Worm (Caenorhabditis elegans) whole organism, midembryonic: Measurements from ENCODE around the gene frpr-10.
A peak's percentile ranks its signal among the peaks of the same experiment; 100 is the strongest.

Experiments used
- T22C8.4 ChIP-seq: fragments of 200-800 bp; sonication (Bioruptor generic); IDR thresholded peaks from 2 replicates; pipeline ENCODE4 v1.3.6; 2022; ENCODE audit warnings: missing genetic modification characterization, missing compliant biosample characterization
- cog-1 ChIP-seq: sonication (generic microtip); optimal IDR thresholded peaks from 2 replicates; lab custom pipeline; 2016; ENCODE audit warnings: missing genetic modification characterization, missing compliant biosample characterization
- flt-1 ChIP-seq: fragments of 200-800 bp; sonication (Bioruptor generic); IDR thresholded peaks from 2 replicates; pipeline ENCODE4 v1.3.6; 2022; ENCODE audit warnings: missing genetic modification characterization, missing compliant biosample characterization
- klf-2 ChIP-seq: fragments of 200-800 bp; sonication (Bioruptor generic); conservative IDR thresholded peaks from 2 replicates; pipeline ENCODE4 v1.3.6; 2022; ENCODE audit warnings: missing genetic modification reagents, missing genetic modification characterization, missing compliant biosample characterization
- med-1 ChIP-seq: sonication (generic microtip); optimal IDR thresholded peaks from 2 replicates; lab custom pipeline; 2017; ENCODE audit warnings: missing genetic modification characterization, mild to moderate bottlenecking, missing compliant biosample characterization, antibody characterized with exemption, missing genetic modification reagents; ENCODE audit not compliant: insufficient read depth
- ref-1 ChIP-seq: fragments of 200-800 bp; sonication (Bioruptor generic); conservative IDR thresholded peaks from 2 replicates; pipeline ENCODE4 v1.3.6; 2022; ENCODE audit warnings: missing genetic modification reagents, missing genetic modification characterization, missing compliant biosample characterization
- tab-1 ChIP-seq: fragments of 200-800 bp; sonication (Bioruptor generic); IDR thresholded peaks from 2 replicates; pipeline ENCODE4 v1.3.6; 2022; ENCODE audit warnings: missing genetic modification characterization, missing compliant biosample characterization
- ztf-23 ChIP-seq: fragments of 200-800 bp; sonication (Bioruptor generic); IDR thresholded peaks from 2 replicates; pipeline ENCODE4 v1.3.6; 2022; ENCODE audit warnings: missing genetic modification reagents, missing genetic modification characterization, missing compliant biosample characterization
- ztf-29 ChIP-seq: fragments of 200-800 bp; sonication (Bioruptor generic); IDR thresholded peaks from 2 replicates; pipeline ENCODE4 v1.3.6; 2022; ENCODE audit warnings: missing genetic modification reagents, missing genetic modification characterization, missing compliant biosample characterization

The frpr-10 gene

ce11 chrIV:7948290-7948689 is 9.3 kb upstream of the frpr-10 start, which contains the start of gene mcm-3AP:
Gene mcm-3AP (plus strand): TSS chrIV:7948672.
- TF ChIP-seq ztf-23 (GFP tag; lab: Robert Waterston, UW) = peak; percentile 84
- peak; percentile 65 for TF ChIP-seq T22C8.4 (GFP tag; lab: Robert Waterston, UW)
- peak; percentile 80 for TF ChIP-seq klf-2
- TF ChIP-seq tab-1 (GFP tag; lab: Robert Waterston, UW) = 0 out of 2 replicates have a peak, but pooled peaks have one; percentile 26
- peak; percentile 83 for TF ChIP-seq flt-1 (GFP tag; lab: Robert Waterston, UW)

- no peak for TF ChIP-seq flt-1 (GFP tag; lab: Robert Waterston, UW)
- no peak for TF ChIP-seq ztf-29 (GFP tag; lab: Robert Waterston, UW)
- TF ChIP-seq ztf-23 (GFP tag; lab: Robert Waterston, UW) = no peak
- TF ChIP-seq ref-1 (GFP tag; lab: Robert Waterston, UW) = no peak
- no peak for TF ChIP-seq cog-1 (tag; lab: Kevin White, UChicago)
- TF ChIP-seq klf-2 = no peak
- no peak for TF ChIP-seq med-1 (GFP tag; lab: Kevin White, UChicago)
- no peak for TF ChIP-seq T22C8.4 (GFP tag; lab: Robert Waterston, UW)
Observed at ce11 chrIV:7954006-7954405, 3.6 kb upstream of the frpr-10 start.

ce11 chrIV:7955849-7956248 is 1.8 kb upstream of the frpr-10 start, which contains the start of gene ceh-19:
Gene ceh-19 (minus strand): TSS chrIV:7955949.
- no peak for TF ChIP-seq ref-1 (GFP tag; lab: Robert Waterston, UW)
- TF ChIP-seq flt-1 (GFP tag; lab: Robert Waterston, UW) = no peak
- TF ChIP-seq ztf-23 (GFP tag; lab: Robert Waterston, UW) = no peak
- no peak for TF ChIP-seq med-1 (GFP tag; lab: Kevin White, UChicago)
- no peak for TF ChIP-seq tab-1 (GFP tag; lab: Robert Waterston, UW)
- no peak for TF ChIP-seq cog-1 (tag; lab: Kevin White, UChicago)
- no peak for TF ChIP-seq T22C8.4 (GFP tag; lab: Robert Waterston, UW)
- TF ChIP-seq klf-2 = no peak
- no peak for TF ChIP-seq ztf-29 (GFP tag; lab: Robert Waterston, UW)

- TF ChIP-seq cog-1 (tag; lab: Kevin White, UChicago) (no peak), flt-1 (GFP tag; lab: Robert Waterston, UW) (no peak), tab-1 (GFP tag; lab: Robert Waterston, UW) (no peak), ztf-23 (GFP tag; lab: Robert Waterston, UW) (no peak), ztf-29 (GFP tag; lab: Robert Waterston, UW) (no peak), klf-2 (no peak), med-1 (GFP tag; lab: Kevin White, UChicago) (no peak), T22C8.4 (GFP tag; lab: Robert Waterston, UW) (no peak), ref-1 (GFP tag; lab: Robert Waterston, UW) (no peak)
Observed at ce11 chrIV:7956643-7957317, 824 bp upstream of the frpr-10 start, which contains the start of gene csr-1. Gene csr-1 (plus strand): TSS chrIV:7957267.

DNA sequence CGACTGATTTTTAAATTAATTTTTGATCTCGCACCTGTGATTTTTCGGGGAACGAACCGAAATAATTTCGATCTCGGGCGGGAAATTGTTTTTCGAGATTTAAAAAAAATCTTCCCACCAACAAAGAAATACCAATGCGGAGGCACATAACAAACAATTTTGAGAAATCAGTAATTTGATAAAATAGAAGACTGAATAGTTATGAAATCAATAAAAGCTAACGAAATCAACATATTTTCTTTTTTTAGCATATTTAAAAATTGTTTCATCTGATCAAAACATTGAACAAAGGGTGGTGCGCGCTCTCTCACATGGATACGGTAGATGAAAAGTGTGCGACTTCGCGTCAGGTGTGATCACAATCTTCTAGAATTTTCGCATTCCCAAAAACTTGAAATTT is 488 bp downstream of the frpr-10 start:
- no peak for TF ChIP-seq flt-1 (GFP tag; lab: Robert Waterston, UW)
- no peak for TF ChIP-seq T22C8.4 (GFP tag; lab: Robert Waterston, UW)

DNA sequence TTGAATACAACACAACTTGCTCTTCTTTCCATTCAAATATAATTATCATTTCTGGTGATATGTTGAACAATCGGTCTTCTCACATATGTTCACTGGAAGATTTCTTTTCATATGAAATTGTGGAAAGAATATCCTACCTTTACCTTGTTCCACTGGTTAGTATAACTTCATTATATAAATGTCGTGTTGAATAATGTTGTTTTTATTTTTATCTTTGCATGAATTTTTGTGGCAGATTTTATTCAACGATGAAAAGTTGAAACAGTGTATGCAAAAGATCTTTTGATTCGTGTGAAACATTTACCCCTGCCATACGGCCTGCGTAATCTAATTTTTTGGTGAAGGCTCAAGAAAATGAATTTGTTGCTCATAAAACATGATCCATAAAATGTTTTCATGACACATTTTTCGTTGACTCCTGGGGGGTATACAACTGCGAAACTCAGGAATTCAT is 4.3 kb downstream of the frpr-10 start:
- TF ChIP-seq ztf-29 (GFP tag; lab: Robert Waterston, UW) (no peak), ref-1 (GFP tag; lab: Robert Waterston, UW) (no peak), tab-1 (GFP tag; lab: Robert Waterston, UW) (no peak), cog-1 (tag; lab: Kevin White, UChicago) (no peak), klf-2 (no peak), T22C8.4 (GFP tag; lab: Robert Waterston, UW) (no peak)

DNA sequence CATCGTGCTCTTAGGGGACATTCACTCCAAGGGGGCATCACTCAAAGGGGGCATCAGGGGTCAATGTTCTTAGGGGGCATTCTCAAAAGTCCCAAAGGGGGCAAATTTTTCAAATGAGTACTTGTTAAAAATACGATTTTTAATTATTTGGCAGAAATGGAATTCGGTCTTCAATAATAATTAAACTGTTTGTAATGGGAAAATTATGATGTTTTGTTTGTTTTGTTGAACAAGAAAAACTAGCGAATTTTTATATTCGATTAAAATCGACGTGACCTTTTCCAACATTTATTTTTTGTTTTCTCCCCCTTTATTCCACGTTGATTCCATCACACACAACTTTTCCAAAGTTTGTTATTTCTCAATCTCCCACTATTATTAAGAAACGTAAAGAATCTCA is 9.4 kb downstream of the frpr-10 start, which contains the start of gene F57H12.5:
Gene F57H12.5 (plus strand): TSS at position 301 of the 400 bp plus-strand sequence.
- TF ChIP-seq cog-1 (tag; lab: Kevin White, UChicago) (no peak), T22C8.4 (GFP tag; lab: Robert Waterston, UW) (no peak), tab-1 (GFP tag; lab: Robert Waterston, UW) (no peak), ref-1 (GFP tag; lab: Robert Waterston, UW) (no peak), flt-1 (GFP tag; lab: Robert Waterston, UW) (no peak), klf-2 (no peak), ztf-23 (GFP tag; lab: Robert Waterston, UW) (no peak), med-1 (GFP tag; lab: Kevin White, UChicago) (no peak), ztf-29 (GFP tag; lab: Robert Waterston, UW) (no peak)

- TF ChIP-seq med-1 (GFP tag; lab: Kevin White, UChicago) (no peak), tab-1 (GFP tag; lab: Robert Waterston, UW) (no peak), flt-1 (GFP tag; lab: Robert Waterston, UW) (no peak), ref-1 (GFP tag; lab: Robert Waterston, UW) (no peak)
Observed at ce11 chrIV:7976210-7976609, 18.6 kb downstream of the frpr-10 start, which contains the start of gene F57H12.6. Gene F57H12.6 (minus strand): TSS chrIV:7976310.

- TF ChIP-seq ztf-23 (GFP tag; lab: Robert Waterston, UW) (no peak), cog-1 (tag; lab: Kevin White, UChicago) (no peak), klf-2 (no peak), med-1 (GFP tag; lab: Kevin White, UChicago) (no peak), ztf-29 (GFP tag; lab: Robert Waterston, UW) (no peak), flt-1 (GFP tag; lab: Robert Waterston, UW) (no peak), T22C8.4 (GFP tag; lab: Robert Waterston, UW) (no peak), ref-1 (GFP tag; lab: Robert Waterston, UW) (no peak), tab-1 (GFP tag; lab: Robert Waterston, UW) (no peak)
Observed at ce11 chrIV:7977452-7977940, 19.9 kb downstream of the frpr-10 start, which contains the start of gene ora-1. Gene ora-1 (plus strand): TSS chrIV:7977890.
